Fruit fly (Drosophila melanogaster) whole organism, embryonic: ENCODE results near the gene CG13364.

Experiments used
- BEAF-32 ChIP-seq: fragments of 200-800 bp; sonication (Bioruptor generic); optimal IDR thresholded peaks from 3 replicates; lab custom pipeline; 2017; ENCODE audit warnings: missing biosample characterization, missing genetic modification characterization, mild to moderate bottlenecking, moderate library complexity, missing genetic modification reagents
- Bgb ChIP-seq: fragments of 200-800 bp; sonication (Bioruptor generic); IDR thresholded peaks from 2 replicates; pipeline ENCODE4 v1.3.6; 2022; ENCODE audit warnings: missing biosample characterization, missing genetic modification characterization; ENCODE audit not compliant: partially characterized antibody
- CG10267 ChIP-seq: fragments of 200-800 bp; sonication (Bioruptor generic); optimal IDR thresholded peaks from 2 replicates; lab custom pipeline; 2018; ENCODE audit warnings: missing biosample characterization, mild to moderate bottlenecking, missing genetic modification characterization, moderate library complexity
- CG12391 ChIP-seq: fragments of 200-800 bp; sonication (Bioruptor generic); optimal IDR thresholded peaks from 3 replicates; lab custom pipeline; 2018; ENCODE audit warnings: missing biosample characterization, mild to moderate bottlenecking, missing genetic modification characterization, moderate library complexity
- CG13287 ChIP-seq: fragments of 200-800 bp; sonication (Bioruptor generic); IDR thresholded peaks from 2 replicates; pipeline ENCODE4 v1.3.6; 2022; ENCODE audit warnings: missing biosample characterization, missing genetic modification characterization; ENCODE audit not compliant: partially characterized antibody
- CG16813 ChIP-seq: fragments of 200-800 bp; sonication (Bioruptor generic); IDR thresholded peaks from 3 replicates; pipeline ENCODE4 v1.3.6; 2022; ENCODE audit warnings: missing biosample characterization, missing genetic modification characterization; ENCODE audit not compliant: partially characterized antibody
- CG18262 ChIP-seq: fragments of 200-800 bp; optimal IDR thresholded peaks from 3 replicates; lab custom pipeline; 2019; ENCODE audit warnings: missing biosample characterization, mild to moderate bottlenecking, missing genetic modification characterization, moderate library complexity
- CG2116 ChIP-seq: fragments of 200-800 bp; sonication (Bioruptor generic); optimal IDR thresholded peaks from 3 replicates; lab custom pipeline; 2018; ENCODE audit warnings: missing biosample characterization, mild to moderate bottlenecking, missing genetic modification characterization
- CG30020 ChIP-seq: fragments of 200-800 bp; optimal IDR thresholded peaks from 2 replicates; lab custom pipeline; 2019; ENCODE audit warnings: missing biosample characterization, mild to moderate bottlenecking, missing genetic modification characterization, moderate library complexity
- CG31441 ChIP-seq: fragments of 200-800 bp; sonication (Bioruptor generic); IDR thresholded peaks from 2 replicates; pipeline ENCODE4 v1.3.6; 2022; ENCODE audit warnings: missing biosample characterization, missing genetic modification characterization
- CG3995 ChIP-seq: fragments of 200-800 bp; sonication (Bioruptor generic); optimal IDR thresholded peaks from 3 replicates; lab custom pipeline; 2016; ENCODE audit warnings: missing biosample characterization, missing genetic modification characterization
- CG4360 ChIP-seq: fragments of 200-800 bp; sonication (Bioruptor generic); IDR thresholded peaks from 2 replicates; pipeline ENCODE4 v1.3.6; 2022; ENCODE audit warnings: missing biosample characterization, missing genetic modification characterization
- CG43689 ChIP-seq: fragments of 200-800 bp; sonication (Bioruptor generic); IDR thresholded peaks from 2 replicates; pipeline ENCODE4 v1.3.6; 2022; ENCODE audit warnings: missing biosample characterization, missing genetic modification characterization
- CG6689 ChIP-seq: fragments of 200-800 bp; sonication (Bioruptor generic); IDR thresholded peaks from 2 replicates; pipeline ENCODE4 v1.3.6; 2022; ENCODE audit warnings: missing biosample characterization, missing genetic modification characterization
- CG7839 ChIP-seq: fragments of 200-800 bp; sonication (Bioruptor generic); optimal IDR thresholded peaks from 3 replicates; lab custom pipeline; 2018; ENCODE audit warnings: missing biosample characterization, mild to moderate bottlenecking, missing genetic modification characterization, moderate library complexity
- CG8290 ChIP-seq, 3 experiments: fragments of 200-800 bp; sonication (Bioruptor generic); optimal IDR thresholded peaks; 2 replicates each; lab custom pipeline; 2016 to 2019; ENCODE audit warnings: missing biosample characterization in 3 of 3, missing genetic modification characterization in 3 of 3, mild to moderate bottlenecking in 2 of 3, moderate library complexity in 1 of 3
- Dp ChIP-seq: fragments of 200-800 bp; sonication (Bioruptor generic); optimal IDR thresholded peaks from 2 replicates; lab custom pipeline; 2018; ENCODE audit warnings: missing biosample characterization, mild to moderate bottlenecking, missing genetic modification characterization, moderate library complexity
- Dref ChIP-seq: fragments of 200-800 bp; sonication (Bioruptor generic); IDR thresholded peaks from 2 replicates; pipeline ENCODE4 v1.3.6; 2022; ENCODE audit warnings: missing biosample characterization, missing genetic modification characterization
- E2f2 ChIP-seq: fragments of 200-800 bp; sonication (Bioruptor generic); IDR thresholded peaks from 2 replicates; pipeline ENCODE4 v1.3.6; 2022; ENCODE audit warnings: missing biosample characterization, missing genetic modification characterization
- Fer1 ChIP-seq: fragments of 200-800 bp; sonication (Bioruptor generic); optimal IDR thresholded peaks from 2 replicates; lab custom pipeline; 2017; ENCODE audit warnings: missing biosample characterization, mild to moderate bottlenecking, missing genetic modification characterization
- MBD-R2 ChIP-seq: fragments of 200-800 bp; sonication (Bioruptor generic); IDR thresholded peaks from 2 replicates; pipeline ENCODE4 v1.3.6; 2022; ENCODE audit warnings: missing biosample characterization, missing genetic modification characterization
- NC2β ChIP-seq: fragments of 200-800 bp; sonication (Bioruptor generic); optimal IDR thresholded peaks from 2 replicates; lab custom pipeline; 2016; ENCODE audit warnings: missing biosample characterization, missing genetic modification characterization
- Opbp ChIP-seq: fragments of 200-800 bp; sonication (Bioruptor generic); IDR thresholded peaks from 3 replicates; pipeline ENCODE4 v1.3.6; 2022; ENCODE audit warnings: missing biosample characterization, missing genetic modification characterization; ENCODE audit not compliant: partially characterized antibody
- Scr ChIP-seq: fragments of 200-800 bp; sonication (Bioruptor generic); IDR thresholded peaks from 2 replicates; pipeline ENCODE4 v1.3.6; 2022; ENCODE audit warnings: missing biosample characterization, missing genetic modification characterization; ENCODE audit not compliant: partially characterized antibody
- Six4 ChIP-seq: fragments of 200-800 bp; sonication (Bioruptor generic); optimal IDR thresholded peaks from 2 replicates; lab custom pipeline; 2016; ENCODE audit warnings: missing biosample characterization, missing genetic modification characterization
- Sry-δ ChIP-seq: fragments of 200-800 bp; sonication (Bioruptor generic); optimal IDR thresholded peaks from 2 replicates; lab custom pipeline; 2016; ENCODE audit warnings: missing biosample characterization, missing genetic modification characterization
- az2 ChIP-seq: fragments of 200-800 bp; sonication (Bioruptor generic); optimal IDR thresholded peaks from 3 replicates; lab custom pipeline; 2016; ENCODE audit warnings: missing biosample characterization, missing genetic modification characterization
- chinmo ChIP-seq: fragments of 200-800 bp; sonication (Bioruptor generic); IDR thresholded peaks from 4 replicates; pipeline ENCODE4 v1.3.6; 2022; ENCODE audit warnings: missing biosample characterization, missing genetic modification characterization; ENCODE audit not compliant: partially characterized antibody
- crc ChIP-seq: fragments of 200-800 bp; sonication (Bioruptor generic); optimal IDR thresholded peaks from 2 replicates; lab custom pipeline; 2016; ENCODE audit warnings: missing biosample characterization, missing genetic modification characterization
- danr ChIP-seq: fragments of 200-800 bp; sonication (Bioruptor generic); IDR thresholded peaks from 2 replicates; pipeline ENCODE4 v1.3.6; 2022; ENCODE audit warnings: missing biosample characterization, missing genetic modification characterization
- disco-r ChIP-seq: fragments of 200-800 bp; sonication (Bioruptor generic); optimal IDR thresholded peaks from 2 replicates; lab custom pipeline; 2016; ENCODE audit warnings: missing biosample characterization, missing genetic modification characterization
- ftz-f1 ChIP-seq: fragments of 200-800 bp; sonication (Bioruptor generic); optimal IDR thresholded peaks from 2 replicates; lab custom pipeline; 2016; ENCODE audit warnings: missing biosample characterization, missing genetic modification characterization
- grau ChIP-seq: fragments of 200-800 bp; optimal IDR thresholded peaks from 3 replicates; lab custom pipeline; 2019; ENCODE audit warnings: missing biosample characterization, mild to moderate bottlenecking, missing genetic modification characterization, moderate library complexity
- hb ChIP-seq: fragments of 200-800 bp; sonication (Bioruptor generic); IDR thresholded peaks from 3 replicates; pipeline ENCODE4 v1.3.6; 2022; ENCODE audit warnings: missing biosample characterization, missing genetic modification characterization; ENCODE audit not compliant: partially characterized antibody
- inv ChIP-seq: fragments of 200-800 bp; sonication (Bioruptor generic); IDR thresholded peaks from 2 replicates; pipeline ENCODE4 v1.3.6; 2022; ENCODE audit warnings: missing biosample characterization, missing genetic modification characterization; ENCODE audit not compliant: partially characterized antibody
- jigr1 ChIP-seq: fragments of 200-800 bp; sonication (Bioruptor generic); IDR thresholded peaks from 3 replicates; pipeline ENCODE4 v1.3.6; 2022; ENCODE audit warnings: missing biosample characterization, missing genetic modification characterization
- knrl ChIP-seq: fragments of 200-800 bp; sonication (Bioruptor generic); IDR thresholded peaks from 3 replicates; pipeline ENCODE4 v1.3.6; 2022; ENCODE audit warnings: missing biosample characterization, missing genetic modification characterization; ENCODE audit not compliant: partially characterized antibody
- mam ChIP-seq: fragments of 200-800 bp; sonication (Bioruptor generic); optimal IDR thresholded peaks from 3 replicates; lab custom pipeline; 2016; ENCODE audit warnings: missing biosample characterization, missing genetic modification characterization
- mld ChIP-seq: fragments of 200-800 bp; sonication (Bioruptor generic); IDR thresholded peaks from 3 replicates; pipeline ENCODE4 v1.3.6; 2022; ENCODE audit warnings: missing biosample characterization, missing genetic modification characterization; ENCODE audit not compliant: partially characterized antibody
- nerfin-2 ChIP-seq: fragments of 200-800 bp; sonication (Bioruptor generic); IDR thresholded peaks from 2 replicates; pipeline ENCODE4 v1.3.6; 2022; ENCODE audit warnings: missing biosample characterization, missing genetic modification characterization; ENCODE audit not compliant: partially characterized antibody
- nom ChIP-seq: fragments of 200-800 bp; sonication (Bioruptor generic); optimal IDR thresholded peaks from 2 replicates; lab custom pipeline; 2017; ENCODE audit warnings: missing biosample characterization, missing genetic modification characterization, mild to moderate bottlenecking, moderate library complexity, missing genetic modification reagents
- sna ChIP-seq: fragments of 200-800 bp; sonication (Bioruptor generic); IDR thresholded peaks from 2 replicates; pipeline ENCODE4 v1.3.6; 2022; ENCODE audit warnings: missing biosample characterization, missing genetic modification characterization; ENCODE audit not compliant: partially characterized antibody
- ssp ChIP-seq: fragments of 200-800 bp; sonication (Bioruptor generic); IDR thresholded peaks from 2 replicates; pipeline ENCODE4 v1.3.6; 2022; ENCODE audit warnings: missing biosample characterization, missing genetic modification characterization
- tna ChIP-seq: fragments of 200-800 bp; sonication (Bioruptor generic); IDR thresholded peaks from 2 replicates; pipeline ENCODE4 v1.3.6; 2022; ENCODE audit warnings: missing biosample characterization, missing genetic modification characterization; ENCODE audit not compliant: partially characterized antibody
- trem ChIP-seq: fragments of 200-800 bp; optimal IDR thresholded peaks from 3 replicates; lab custom pipeline; 2019; ENCODE audit warnings: missing biosample characterization, mild to moderate bottlenecking, missing genetic modification characterization, moderate library complexity
- unc-4 ChIP-seq: fragments of 200-800 bp; sonication (Bioruptor generic); IDR thresholded peaks from 2 replicates; pipeline ENCODE4 v1.3.6; 2022; ENCODE audit warnings: missing biosample characterization, missing genetic modification characterization; ENCODE audit not compliant: partially characterized antibody
- unpg ChIP-seq: fragments of 200-800 bp; sonication (Bioruptor generic); optimal IDR thresholded peaks from 3 replicates; lab custom pipeline; 2018; ENCODE audit warnings: missing biosample characterization, mild to moderate bottlenecking, missing genetic modification characterization, moderate library complexity
- zen2 ChIP-seq: fragments of 200-800 bp; sonication (Bioruptor generic); IDR thresholded peaks from 3 replicates; pipeline ENCODE4 v1.3.6; 2022; ENCODE audit warnings: missing biosample characterization, missing genetic modification characterization; ENCODE audit not compliant: partially characterized antibody

CG13364 gene

dm6 chrX:625157-625627, at the start of gene CG13364, which contains the start of gene Hinfp:
CG13364 (minus strand) TSS chrX:625203.
Hinfp (plus strand) TSS chrX:625542.
- TF ChIP-seq mam (GFP tag; lab: Kevin White, UChicago): no peak
- TF ChIP-seq CG12391 (tag; lab: Kevin White, UChicago): peak; percentile 39
- peak; percentile 61; the same call in 2 of the 3 replicates for TF ChIP-seq zen2 (GFP tag; lab: Robert Waterston, UW)
- no peak for TF ChIP-seq crc (GFP tag; lab: Kevin White, UChicago)
- TF ChIP-seq nom (GFP tag; lab: Kevin White, UChicago): peak; percentile 31
- no peak for TF ChIP-seq disco-r (GFP tag; lab: Kevin White, UChicago)
- TF ChIP-seq mld (GFP tag; lab: Robert Waterston, UW): peak; percentile 69; the same call in 2 of the 3 replicates
- TF ChIP-seq Dp (GFP tag; lab: Kevin White, UChicago): peak; percentile 37
- TF ChIP-seq CG43689 (GFP tag; lab: Robert Waterston, UW): no peak
- peak; percentile 34 for TF ChIP-seq CG10267
- peak; percentile 11; the same call in 1 of the 2 replicates for TF ChIP-seq E2f2 (GFP tag; lab: Robert Waterston, UW)
- peak; percentile 26; the same call in 1 of the 2 replicates for TF ChIP-seq MBD-R2 (GFP tag; lab: Robert Waterston, UW)
- peak; percentile 20 for TF ChIP-seq CG18262
- no peak for TF ChIP-seq ftz-f1
- peak; percentile 82 for TF ChIP-seq CG16813 (GFP tag; lab: Robert Waterston, UW)
- TF ChIP-seq knrl (GFP tag; lab: Robert Waterston, UW): peak; percentile 49; the same call in 2 of the 3 replicates
- no peak for TF ChIP-seq Six4 (GFP tag; lab: Kevin White, UChicago)
- no peak for TF ChIP-seq CG6689
- TF ChIP-seq NC2β (GFP tag; lab: Kevin White, UChicago): no peak
- peak; percentile 3 for TF ChIP-seq grau (tag; lab: Kevin White, UChicago)
- peak; percentile 69 for TF ChIP-seq Dref (GFP tag; lab: Robert Waterston, UW)
- TF ChIP-seq ssp (GFP tag; lab: Robert Waterston, UW): no peak
- TF ChIP-seq unc-4: peak; percentile 78
- TF ChIP-seq jigr1 (GFP tag; lab: Robert Waterston, UW): no peak
- TF ChIP-seq CG31441: peak; percentile 39; the same call in 1 of the 2 replicates
- no peak for TF ChIP-seq unpg (GFP tag; lab: Kevin White, UChicago)
- TF ChIP-seq inv (GFP tag; lab: Robert Waterston, UW): peak; percentile 61
- TF ChIP-seq CG8290 (GFP tag; optimal IDR thresholded peaks at IDR 0.05; lab: Kevin White, UChicago): peak; percentile 24
- TF ChIP-seq CG8290 (tag; optimal IDR thresholded peaks at IDR 0.05; lab: Kevin White, UChicago): no peak
- TF ChIP-seq Bgb (GFP tag; lab: Robert Waterston, UW): peak; percentile 64
- TF ChIP-seq CG2116 (GFP tag; lab: Kevin White, UChicago): peak; percentile 84
- TF ChIP-seq nerfin-2 (GFP tag; lab: Robert Waterston, UW): peak; percentile 89
- peak; percentile 13; the same call in 1 of the 2 replicates for TF ChIP-seq CG4360 (GFP tag; lab: Robert Waterston, UW)
- TF ChIP-seq CG3995 (GFP tag; lab: Kevin White, UChicago): peak; percentile 6
- TF ChIP-seq hb (GFP tag; lab: Robert Waterston, UW): peak; percentile 84
- no peak for TF ChIP-seq danr (GFP tag; lab: Robert Waterston, UW)
- peak; percentile 66; the same call in 2 of the 3 replicates for TF ChIP-seq Opbp (GFP tag; lab: Robert Waterston, UW)
- TF ChIP-seq CG13287 (GFP tag; lab: Robert Waterston, UW): peak; percentile 75
- peak; percentile 45 for TF ChIP-seq Sry-δ (GFP tag; lab: Kevin White, UChicago)
- TF ChIP-seq chinmo: peak; percentile 80; the same call in 1 of the 4 replicates
- TF ChIP-seq Scr (GFP tag; lab: Robert Waterston, UW): peak; percentile 83
- no peak for TF ChIP-seq az2 (GFP tag; lab: Kevin White, UChicago)
- peak; percentile 75 for TF ChIP-seq BEAF-32 (GFP tag; lab: Kevin White, UChicago)
- TF ChIP-seq CG30020 (tag; lab: Kevin White, UChicago): peak; percentile 17
- peak; percentile 72 for TF ChIP-seq trem (tag; lab: Kevin White, UChicago)
- TF ChIP-seq tna: peak; percentile 88
- TF ChIP-seq sna (GFP tag; lab: Robert Waterston, UW): peak; percentile 69
- TF ChIP-seq CG7839 (tag; lab: Kevin White, UChicago): peak; percentile 0
- TF ChIP-seq Fer1 (GFP tag; lab: Kevin White, UChicago): peak; percentile 37
